Fruit fly (Drosophila melanogaster) whole organism, wandering third instar larva: Measurements from ENCODE around the gene CG31560.

Experiments used
- Abd-B ChIP-seq: fragments of >200 bp; optimal IDR thresholded peaks from 2 replicates; lab custom pipeline; 2017; ENCODE audit warnings: missing biosample characterization, missing genetic modification characterization
- CG32264 ChIP-seq: fragments of 200-800 bp; sonication (Bioruptor generic); optimal IDR thresholded peaks from 2 replicates; lab custom pipeline; 2016; ENCODE audit warnings: missing biosample characterization, missing genetic modification characterization
- CG9705 ChIP-seq: fragments of 200-800 bp; sonication (Bioruptor generic); optimal IDR thresholded peaks from 2 replicates; lab custom pipeline; 2018; ENCODE audit warnings: missing biosample characterization, mild to moderate bottlenecking, missing genetic modification characterization
- CrebA ChIP-seq: fragments of 200-800 bp; sonication (Bioruptor generic); optimal IDR thresholded peaks from 2 replicates; lab custom pipeline; 2016; ENCODE audit warnings: missing biosample characterization, mild to moderate bottlenecking, missing genetic modification characterization, borderline replicate concordance
- Dfd ChIP-seq: fragments of >200 bp; optimal IDR thresholded peaks from 2 replicates; lab custom pipeline; 2017; ENCODE audit warnings: missing biosample characterization, missing genetic modification characterization
- Dif ChIP-seq: fragments of 200-275, 200-300 bp; sonication (Bioruptor generic); optimal IDR thresholded peaks from 2 replicates; lab custom pipeline; 2018; ENCODE audit warnings: missing biosample characterization, missing genetic modification characterization; ENCODE audit not compliant: partially characterized antibody
- GATAd ChIP-seq: sonication (Bioruptor generic); optimal IDR thresholded peaks from 2 replicates; lab custom pipeline; 2016; ENCODE audit warnings: missing biosample characterization, missing genetic modification characterization
- HLH106 ChIP-seq: fragments of 200-800 bp; optimal IDR thresholded peaks from 3 replicates; lab custom pipeline; 2019; ENCODE audit warnings: missing biosample characterization, mild to moderate bottlenecking, missing genetic modification characterization, moderate library complexity
- Hnf4 ChIP-seq: fragments of 200-800 bp; sonication (Bioruptor generic); optimal IDR thresholded peaks from 2 replicates; lab custom pipeline; 2016; ENCODE audit warnings: missing biosample characterization, mild to moderate bottlenecking, missing genetic modification characterization
- Hr78 ChIP-seq: fragments of >200 bp; optimal IDR thresholded peaks from 2 replicates; lab custom pipeline; 2017; ENCODE audit warnings: missing biosample characterization, missing genetic modification characterization
- Hr83 ChIP-seq: fragments of 200-300 bp; sonication (Bioruptor generic); optimal IDR thresholded peaks from 2 replicates; lab custom pipeline; 2016; ENCODE audit warnings: missing biosample characterization, mild to moderate bottlenecking, missing genetic modification characterization, moderate library complexity; ENCODE audit not compliant: poor library complexity, severe bottlenecking
- Jra ChIP-seq: sonication (Bioruptor generic); optimal IDR thresholded peaks from 2 replicates; lab custom pipeline; 2016; ENCODE audit warnings: missing biosample characterization, missing genetic modification characterization
- Mio ChIP-seq: sonication (Bioruptor generic); optimal IDR thresholded peaks from 2 replicates; lab custom pipeline; 2016; ENCODE audit warnings: missing biosample characterization, missing genetic modification characterization
- OdsH ChIP-seq: fragments of 200-800 bp; sonication (Bioruptor generic); optimal IDR thresholded peaks from 2 replicates; lab custom pipeline; 2016; ENCODE audit warnings: missing biosample characterization, mild to moderate bottlenecking, missing genetic modification characterization
- Rel ChIP-seq, 2 experiments: fragments of 200-800 bp; sonication (Bioruptor generic) in 1 of 2; optimal IDR thresholded peaks; 2 replicates in 1 of 2; 3 replicates in 1 of 2; lab custom pipeline; 2016 to 2019; ENCODE audit warnings: mild to moderate bottlenecking in 2 of 2, missing biosample characterization in 2 of 2, missing genetic modification characterization in 2 of 2, moderate library complexity in 1 of 2
- Sp1 ChIP-seq: fragments of 200-800 bp; sonication (Bioruptor generic); optimal IDR thresholded peaks from 3 replicates; lab custom pipeline; 2019; ENCODE audit warnings: missing biosample characterization, mild to moderate bottlenecking, missing genetic modification characterization, moderate library complexity
- Vsx2 ChIP-seq: fragments of 200-300, 225-300 bp; sonication (Bioruptor generic); optimal IDR thresholded peaks from 2 replicates; lab custom pipeline; 2018; ENCODE audit warnings: missing biosample characterization, missing genetic modification characterization; ENCODE audit not compliant: partially characterized antibody
- br ChIP-seq: fragments of 200-800 bp; sonication (Bioruptor generic); optimal IDR thresholded peaks from 2 replicates; lab custom pipeline; 2016; ENCODE audit warnings: missing biosample characterization, missing genetic modification characterization
- brk ChIP-seq: fragments of 200-800 bp; sonication (Bioruptor generic); optimal IDR thresholded peaks from 2 replicates; lab custom pipeline; 2016; ENCODE audit warnings: missing biosample characterization, mild to moderate bottlenecking, missing genetic modification characterization
- dl ChIP-seq, 2 experiments: fragments of 175-275, 200-275 bp in 1 of 2; fragments of 200-275 bp in 1 of 2; sonication (Bioruptor generic); optimal IDR thresholded peaks; lab custom pipeline; 2018; ENCODE audit warnings: mild to moderate bottlenecking in 2 of 2, missing biosample characterization in 2 of 2, missing genetic modification characterization in 2 of 2, moderate library complexity in 2 of 2; ENCODE audit not compliant: partially characterized antibody in 2 of 2, insufficient read depth in 1 of 2
- dmrt93B ChIP-seq: fragments of 200-800 bp; sonication (Bioruptor generic); optimal IDR thresholded peaks from 2 replicates; lab custom pipeline; 2018; ENCODE audit warnings: missing biosample characterization, mild to moderate bottlenecking, missing genetic modification characterization
- dsf ChIP-seq: sonication (Bioruptor generic); optimal IDR thresholded peaks from 2 replicates; lab custom pipeline; 2016; ENCODE audit warnings: missing biosample characterization, missing genetic modification characterization, borderline replicate concordance
- ey ChIP-seq: fragments of 200-800 bp; sonication (Bioruptor generic); optimal IDR thresholded peaks from 2 replicates; lab custom pipeline; 2016; ENCODE audit warnings: missing biosample characterization, missing genetic modification characterization
- foxo ChIP-seq, 2 experiments: fragments of 200-800 bp; sonication (Bioruptor generic); optimal IDR thresholded peaks; 2 replicates in 1 of 2; 3 replicates in 1 of 2; lab custom pipeline; 2016 to 2017; ENCODE audit warnings: missing biosample characterization in 2 of 2, missing genetic modification characterization in 2 of 2
- h ChIP-seq: fragments of 200-800 bp; sonication (Bioruptor generic); optimal IDR thresholded peaks from 3 replicates; lab custom pipeline; 2016; ENCODE audit warnings: missing biosample characterization, mild to moderate bottlenecking, missing genetic modification characterization
- jim ChIP-seq: fragments of 175-275, 200-325 bp; sonication (Bioruptor generic); optimal IDR thresholded peaks from 2 replicates; lab custom pipeline; 2016; ENCODE audit warnings: missing biosample characterization, mild to moderate bottlenecking, missing genetic modification characterization
- pan ChIP-seq: fragments of >200 bp; optimal IDR thresholded peaks from 2 replicates; lab custom pipeline; 2017
- psq ChIP-seq: fragments of 200-800 bp; sonication (Bioruptor generic); optimal IDR thresholded peaks from 3 replicates; lab custom pipeline; 2017; ENCODE audit warnings: missing biosample characterization, mild to moderate bottlenecking, missing genetic modification characterization, moderate library complexity
- rgr ChIP-seq: fragments of 200-800 bp; sonication (Bioruptor generic); optimal IDR thresholded peaks from 3 replicates; lab custom pipeline; 2016; ENCODE audit warnings: missing biosample characterization, mild to moderate bottlenecking, missing genetic modification characterization
- sage ChIP-seq: fragments of 200-800 bp; sonication (Bioruptor generic); optimal IDR thresholded peaks from 2 replicates; lab custom pipeline; 2016; ENCODE audit warnings: missing biosample characterization, mild to moderate bottlenecking, missing genetic modification characterization
- tai ChIP-seq: sonication (Bioruptor generic); optimal IDR thresholded peaks from 2 replicates; lab custom pipeline; 2016; ENCODE audit warnings: missing biosample characterization, missing genetic modification characterization
- usp ChIP-seq: fragments of >200 bp; optimal IDR thresholded peaks from 2 replicates; lab custom pipeline; 2017; ENCODE audit warnings: missing biosample characterization, missing genetic modification characterization
- woc ChIP-seq: sonication (Bioruptor generic); optimal IDR thresholded peaks from 2 replicates; lab custom pipeline; 2016; ENCODE audit warnings: missing biosample characterization, mild to moderate bottlenecking, missing genetic modification characterization

CG31560 gene

DNA sequence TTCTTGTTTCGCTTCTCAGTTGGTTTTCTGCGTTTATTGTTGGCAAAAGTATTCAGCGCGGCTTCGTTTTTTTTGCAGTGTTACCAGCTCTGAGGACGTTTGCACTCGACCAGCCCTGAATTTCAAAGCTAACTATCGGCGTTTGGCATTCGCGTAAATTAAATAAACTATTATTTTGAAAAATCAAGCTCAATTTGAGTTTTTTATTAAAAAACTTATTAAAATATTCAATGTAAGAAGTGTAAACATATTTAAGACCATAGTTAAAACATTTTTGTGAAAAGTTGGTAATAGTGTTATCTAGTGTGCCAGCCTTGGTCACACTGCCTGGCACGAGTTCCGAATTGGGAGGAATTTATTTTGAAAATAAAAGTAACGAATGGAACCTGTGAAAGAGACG lies 36.0 kb downstream of the CG31560 start, which contains the start of the genes SmD2 and CG18048:
SmD2 (minus strand) TSS at position 98 of the 400 bp plus-strand sequence.
CG18048 (plus strand) TSS at position 298 of the 400 bp plus-strand sequence.
- peak; percentile 4 for TF ChIP-seq Sp1
- peak; percentile 7 for TF ChIP-seq HLH106 (tag; lab: Kevin White, UChicago)
- TF ChIP-seq pan (lab: Kevin White, UChicago), result no peak
- no peak for TF ChIP-seq Hr78 (GFP tag; lab: Kevin White, UChicago)
- TF ChIP-seq brk, result no peak
- TF ChIP-seq OdsH (GFP tag; lab: Kevin White, UChicago), result no peak
- no peak for TF ChIP-seq br (GFP tag; lab: Kevin White, UChicago)
- no peak for TF ChIP-seq dsf (GFP tag; lab: Kevin White, UChicago)
- TF ChIP-seq h (GFP tag; lab: Kevin White, UChicago), result peak; percentile 20
- no peak for TF ChIP-seq rgr
- TF ChIP-seq Dif (GFP tag; lab: Kevin White, UChicago), result no peak
- no peak for TF ChIP-seq Jra
- peak; percentile 11 for TF ChIP-seq woc (GFP tag; lab: Kevin White, UChicago)

DNA sequence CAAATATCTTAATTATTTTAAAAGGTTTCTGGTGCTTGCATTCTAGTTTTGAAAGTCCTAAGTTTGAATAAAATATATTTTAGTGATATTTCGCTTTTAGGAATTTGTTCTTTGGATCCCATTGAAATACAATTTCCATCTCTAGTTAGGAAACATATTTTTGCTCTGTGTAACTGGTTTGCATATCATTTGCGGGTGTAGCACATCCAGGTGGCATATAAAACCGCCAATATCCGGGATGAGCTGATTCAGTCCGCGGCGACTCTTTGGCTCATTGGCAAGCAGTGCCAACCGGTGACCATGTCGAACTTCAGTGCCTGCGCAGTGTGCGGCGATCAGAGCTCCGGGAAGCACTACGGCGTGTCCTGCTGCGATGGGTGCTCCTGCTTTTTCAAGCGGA lies 39.2 kb downstream of the CG31560 start, which contains the start of gene Hr83:
Hr83 (plus strand) TSS at position 301 of the 400 bp plus-strand sequence.
- TF ChIP-seq Vsx2 (no peak), ey (GFP tag; lab: Kevin White, UChicago) (no peak), sage (no peak), HLH106 (tag; lab: Kevin White, UChicago) (no peak), tai (no peak)

DNA sequence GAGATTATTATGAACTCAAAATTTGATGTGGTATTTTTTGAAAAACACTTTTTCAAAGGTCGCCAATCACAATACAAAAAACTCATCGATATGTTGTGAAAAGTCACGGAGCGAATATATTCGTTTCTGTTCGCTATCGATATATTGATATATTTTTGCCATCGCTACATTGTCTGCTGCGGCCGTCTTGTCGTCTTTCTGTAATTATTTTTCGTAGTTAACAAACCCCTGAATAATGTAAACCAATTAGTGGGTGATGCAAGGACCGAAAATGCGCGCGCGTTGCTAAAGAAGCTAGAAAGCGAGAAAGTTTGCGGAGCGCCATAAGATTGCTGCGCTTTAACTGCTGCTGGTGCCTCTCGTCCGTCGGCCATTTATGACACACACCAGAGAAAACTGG lies 41.0 kb downstream of the CG31560 start, which contains the start of gene Pak:
Pak (plus strand) TSS at position 142 of the 400 bp plus-strand sequence.
- no peak for TF ChIP-seq dsf (GFP tag; lab: Kevin White, UChicago)
- no peak for TF ChIP-seq Rel (GFP tag; optimal IDR thresholded peaks at IDR 0.05; lab: Kevin White, UChicago)
- no peak for TF ChIP-seq Rel (tag; optimal IDR thresholded peaks at IDR 0.05; lab: Kevin White, UChicago)
- TF ChIP-seq foxo (GFP tag; optimal IDR thresholded peaks at IDR 0.05; lab: Kevin White, UChicago), result no peak
- no peak for TF ChIP-seq Mio (GFP tag; lab: Kevin White, UChicago)
- TF ChIP-seq psq (GFP tag; lab: Kevin White, UChicago), result no peak
- TF ChIP-seq Dfd, result no peak
- no peak for TF ChIP-seq CG9705
- TF ChIP-seq GATAd (GFP tag; lab: Kevin White, UChicago), result peak; percentile 15
- no peak for TF ChIP-seq dmrt93B (GFP tag; lab: Kevin White, UChicago)
- no peak for TF ChIP-seq tai
- TF ChIP-seq Dif (GFP tag; lab: Kevin White, UChicago), result no peak
- peak; percentile 91 for TF ChIP-seq Hr83 (GFP tag; lab: Kevin White, UChicago)
- peak; percentile 42 for TF ChIP-seq woc (GFP tag; lab: Kevin White, UChicago)
- TF ChIP-seq usp, result no peak
- TF ChIP-seq Hnf4 (GFP tag; lab: Kevin White, UChicago), result peak; percentile 29
- no peak for TF ChIP-seq sage

DNA sequence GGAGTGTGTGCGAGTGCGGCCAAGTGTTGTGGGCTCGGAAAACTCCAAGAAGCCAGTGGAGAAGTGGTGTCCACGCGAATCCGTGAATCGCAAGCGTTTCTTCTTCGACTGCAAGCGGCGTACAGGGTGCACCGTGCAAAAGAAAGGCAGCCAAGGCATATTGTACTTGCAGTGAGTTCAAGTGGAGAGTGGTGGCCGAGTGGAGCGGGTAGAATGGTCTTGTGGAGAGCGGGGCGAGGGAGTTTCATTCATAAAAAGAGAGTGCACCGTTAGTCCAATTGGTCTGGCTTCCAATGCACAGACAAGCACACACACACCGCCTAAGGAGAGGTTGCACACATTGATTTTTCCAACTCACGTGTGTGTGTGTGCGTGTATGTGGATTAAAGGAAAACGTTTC lies 41.4 kb downstream of the CG31560 start:
- TF ChIP-seq Hr83 (GFP tag; lab: Kevin White, UChicago), result no peak
- TF ChIP-seq ey (GFP tag; lab: Kevin White, UChicago), result no peak
- TF ChIP-seq GATAd (GFP tag; lab: Kevin White, UChicago), result no peak
- TF ChIP-seq Rel (GFP tag; optimal IDR thresholded peaks at IDR 0.05; lab: Kevin White, UChicago), result no peak
- no peak for TF ChIP-seq Rel (tag; optimal IDR thresholded peaks at IDR 0.05; lab: Kevin White, UChicago)
- no peak for TF ChIP-seq dsf (GFP tag; lab: Kevin White, UChicago)
- no peak for TF ChIP-seq dl (GFP tag; optimal IDR thresholded peaks at IDR 0.05; lab: Kevin White, UChicago; ENCODE audit: insufficient read depth in 1 of 2, partially characterized antibody in 2 of 2)
- no peak for TF ChIP-seq rgr
- TF ChIP-seq CG32264 (GFP tag; lab: Kevin White, UChicago), result no peak
- TF ChIP-seq sage, result no peak
- TF ChIP-seq jim (GFP tag; lab: Kevin White, UChicago), result no peak
- no peak for TF ChIP-seq HLH106 (tag; lab: Kevin White, UChicago)
- TF ChIP-seq CrebA (GFP tag; lab: Kevin White, UChicago), result no peak
- no peak for TF ChIP-seq Hnf4 (GFP tag; lab: Kevin White, UChicago)
- TF ChIP-seq CG9705, result no peak
- TF ChIP-seq usp, result no peak
- TF ChIP-seq psq (GFP tag; lab: Kevin White, UChicago), result no peak
- no peak for TF ChIP-seq h (GFP tag; lab: Kevin White, UChicago)
- no peak for TF ChIP-seq br (GFP tag; lab: Kevin White, UChicago)
- no peak for TF ChIP-seq Abd-B (GFP tag; lab: Kevin White, UChicago)
